Worm (Caenorhabditis elegans): ENCODE results near the gene K10H10.6.

DNA sequence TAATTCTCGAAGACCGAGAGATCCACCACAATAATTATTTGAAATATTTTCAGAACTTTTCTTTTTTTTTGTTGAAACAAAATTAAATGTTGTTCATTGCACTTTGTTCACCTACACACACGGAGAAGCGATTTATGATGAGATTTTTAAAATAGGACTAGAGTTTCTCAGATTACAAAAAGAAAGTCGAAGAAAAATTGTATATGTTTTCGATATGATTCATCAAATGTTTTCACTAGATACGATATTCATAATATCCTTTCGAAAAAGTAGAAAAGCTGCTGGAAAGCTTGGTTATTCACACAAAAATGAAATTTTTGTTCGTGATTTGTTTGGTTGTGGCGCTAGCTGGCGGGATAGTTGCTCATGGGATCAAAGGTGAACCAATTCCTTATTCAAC is 21.9 kb downstream of the K10H10.6 start, which contains the start of gene F57C2.4:
- TF ChIP-seq cog-1 (tag; optimal IDR thresholded peaks at IDR 0.05), result no peak
- TF ChIP-seq T22C8.4 (GFP tag; IDR thresholded peaks at IDR 0.05), result no peak
- TF ChIP-seq ztf-29 (GFP tag; IDR thresholded peaks at IDR 0.05), result no peak
- TF ChIP-seq med-1 (GFP tag; optimal IDR thresholded peaks at IDR 0.05; ENCODE audit: insufficient read depth), result no peak
- TF ChIP-seq flt-1 (GFP tag; IDR thresholded peaks at IDR 0.05), result no peak

All from whole organism, midembryonic.